Fruit fly (Drosophila melanogaster) whole organism, embryonic: ENCODE measurements around the gene CG43292.
A peak's percentile ranks its signal among the peaks of the same experiment; 100 is the strongest.

ENCODE experiments used
- Asciz ChIP-seq: fragments of 200-800 bp; sonication (Bioruptor generic); optimal IDR thresholded peaks from 2 replicates; lab custom pipeline; 2017; ENCODE audit warnings: missing biosample characterization, mild to moderate bottlenecking, missing genetic modification characterization, missing genetic modification reagents
- Atf-2 ChIP-seq: fragments of 200-800 bp; sonication (Bioruptor generic); optimal IDR thresholded peaks from 2 replicates; lab custom pipeline; 2016; ENCODE audit warnings: missing biosample characterization, missing genetic modification characterization
- BEAF-32 ChIP-seq: fragments of 200-800 bp; sonication (Bioruptor generic); optimal IDR thresholded peaks from 3 replicates; lab custom pipeline; 2017; ENCODE audit warnings: missing biosample characterization, missing genetic modification characterization, mild to moderate bottlenecking, moderate library complexity, missing genetic modification reagents
- CG11247 ChIP-seq: fragments of 200-800 bp; sonication (Bioruptor generic); IDR thresholded peaks from 2 replicates; pipeline ENCODE4 v1.3.6; 2022; ENCODE audit warnings: missing biosample characterization, missing genetic modification characterization
- CG11504 ChIP-seq: fragments of 200-800 bp; sonication (Bioruptor generic); optimal IDR thresholded peaks from 3 replicates; lab custom pipeline; 2019; ENCODE audit warnings: missing biosample characterization, mild to moderate bottlenecking, missing genetic modification characterization, moderate library complexity
- CG17802 ChIP-seq: fragments of 200-800 bp; sonication (Bioruptor generic); optimal IDR thresholded peaks from 2 replicates; lab custom pipeline; 2018; ENCODE audit warnings: missing biosample characterization, mild to moderate bottlenecking, missing genetic modification characterization, moderate library complexity
- CG3163 ChIP-seq: fragments of 200-800 bp; sonication (Bioruptor generic); optimal IDR thresholded peaks from 3 replicates; lab custom pipeline; 2016; ENCODE audit warnings: missing biosample characterization, missing genetic modification characterization
- CG4707 ChIP-seq: fragments of 200-800 bp; sonication (Bioruptor generic); optimal IDR thresholded peaks from 2 replicates; lab custom pipeline; 2018; ENCODE audit warnings: missing biosample characterization, mild to moderate bottlenecking, missing genetic modification characterization, moderate library complexity
- CG6272 ChIP-seq: fragments of 200-800 bp; sonication (Bioruptor generic); IDR thresholded peaks from 2 replicates; pipeline ENCODE4 v1.3.6; 2022; ENCODE audit warnings: missing biosample characterization, missing genetic modification characterization
- CG6654 ChIP-seq: fragments of 200-800 bp; sonication (Bioruptor generic); optimal IDR thresholded peaks from 2 replicates; lab custom pipeline; 2017; ENCODE audit warnings: missing biosample characterization, mild to moderate bottlenecking, missing genetic modification characterization
- CG7556 ChIP-seq: fragments of 200-800 bp; sonication (Bioruptor generic); optimal IDR thresholded peaks from 2 replicates; lab custom pipeline; 2017; ENCODE audit warnings: missing biosample characterization, mild to moderate bottlenecking, missing genetic modification characterization
- CG8281 ChIP-seq: fragments of 200-800 bp; sonication (Bioruptor generic); optimal IDR thresholded peaks from 2 replicates; lab custom pipeline; 2018; ENCODE audit warnings: missing biosample characterization, mild to moderate bottlenecking, missing genetic modification characterization, moderate library complexity
- CG9876 ChIP-seq: fragments of 200-800 bp; sonication (Bioruptor generic); optimal IDR thresholded peaks from 2 replicates; lab custom pipeline; 2016; ENCODE audit warnings: missing biosample characterization, missing genetic modification characterization
- D19A ChIP-seq: fragments of 200-800 bp; optimal IDR thresholded peaks from 3 replicates; lab custom pipeline; 2019; ENCODE audit warnings: missing biosample characterization, mild to moderate bottlenecking, missing genetic modification characterization, moderate library complexity
- Ets65A ChIP-seq: fragments of 200-800 bp; sonication (Bioruptor generic); peaks from one replicate; lab custom pipeline; 2016; ENCODE audit warnings: missing biosample characterization, missing genetic modification characterization
- Hey ChIP-seq: fragments of 200-800 bp; sonication (Bioruptor generic); optimal IDR thresholded peaks from 3 replicates; lab custom pipeline; 2018; ENCODE audit warnings: missing biosample characterization, mild to moderate bottlenecking, missing genetic modification characterization
- MBD-R2 ChIP-seq: fragments of 200-800 bp; sonication (Bioruptor generic); IDR thresholded peaks from 2 replicates; pipeline ENCODE4 v1.3.6; 2022; ENCODE audit warnings: missing biosample characterization, missing genetic modification characterization
- Med ChIP-seq: fragments of 200-800 bp; sonication (Bioruptor generic); peaks from one replicate; lab custom pipeline; 2016; ENCODE audit warnings: missing biosample characterization, missing genetic modification characterization, mild to moderate bottlenecking, inconsistent platforms, moderate library complexity
- Nf-YA ChIP-seq: fragments of 200-800 bp; sonication (Bioruptor generic); IDR thresholded peaks from 2 replicates; pipeline ENCODE4 v1.3.6; 2022; ENCODE audit warnings: missing biosample characterization, missing genetic modification characterization
- Pdp1 ChIP-seq, 2 experiments: fragments of 200-800 bp; sonication (Bioruptor generic); optimal IDR thresholded peaks; 3 replicates each; lab custom pipeline; 2016; ENCODE audit warnings: missing biosample characterization in 2 of 2, missing genetic modification characterization in 2 of 2, mild to moderate bottlenecking in 1 of 2, moderate library complexity in 1 of 2
- abd-A ChIP-seq: fragments of 200-800 bp; sonication (Bioruptor generic); optimal IDR thresholded peaks from 3 replicates; lab custom pipeline; 2019; ENCODE audit warnings: missing biosample characterization, mild to moderate bottlenecking, missing genetic modification characterization, moderate library complexity
- bbx ChIP-seq: fragments of 200-800 bp; sonication (Bioruptor generic); IDR thresholded peaks from 2 replicates; pipeline ENCODE4 v1.3.6; 2022; ENCODE audit warnings: missing biosample characterization, missing genetic modification characterization; ENCODE audit not compliant: partially characterized antibody
- bcd ChIP-seq: fragments of 200-800 bp; sonication (Bioruptor generic); optimal IDR thresholded peaks from 2 replicates; lab custom pipeline; 2017; ENCODE audit warnings: missing biosample characterization, mild to moderate bottlenecking, missing genetic modification characterization
- crp ChIP-seq, 2 experiments: fragments of 200-800 bp; sonication (Bioruptor generic); optimal IDR thresholded peaks; 2 replicates in 1 of 2; 3 replicates in 1 of 2; lab custom pipeline; 2017; ENCODE audit warnings: missing biosample characterization in 2 of 2, missing genetic modification characterization in 2 of 2, mild to moderate bottlenecking in 1 of 2, moderate library complexity in 1 of 2
- ewg ChIP-seq: fragments of 200-800 bp; sonication (Bioruptor generic); optimal IDR thresholded peaks from 3 replicates; lab custom pipeline; 2017; ENCODE audit warnings: mild to moderate bottlenecking, missing biosample characterization, missing genetic modification reagents, missing genetic modification characterization
- fu2 ChIP-seq: fragments of 200-800 bp; sonication (Bioruptor generic); optimal IDR thresholded peaks from 2 replicates; lab custom pipeline; 2016; ENCODE audit warnings: missing biosample characterization, missing genetic modification characterization
- lbe ChIP-seq: fragments of 200-800 bp; sonication (Bioruptor generic); optimal IDR thresholded peaks from 2 replicates; lab custom pipeline; 2016; ENCODE audit warnings: missing biosample characterization, mild to moderate bottlenecking, missing genetic modification characterization
- luna ChIP-seq: fragments of 200-800 bp; sonication (Bioruptor generic); optimal IDR thresholded peaks from 2 replicates; lab custom pipeline; 2016; ENCODE audit warnings: missing biosample characterization, missing genetic modification characterization
- nerfin-2 ChIP-seq: fragments of 200-800 bp; sonication (Bioruptor generic); IDR thresholded peaks from 2 replicates; pipeline ENCODE4 v1.3.6; 2022; ENCODE audit warnings: missing biosample characterization, missing genetic modification characterization; ENCODE audit not compliant: partially characterized antibody
- sens ChIP-seq: fragments of 200-800 bp; sonication (Bioruptor generic); peaks from one replicate; lab custom pipeline; 2016; ENCODE audit warnings: missing biosample characterization, missing genetic modification characterization
- sim ChIP-seq: fragments of 200-800 bp; sonication (Bioruptor generic); IDR thresholded peaks from 2 replicates; pipeline ENCODE4 v1.3.6; 2022; ENCODE audit warnings: missing biosample characterization, missing genetic modification characterization
- slp2 ChIP-seq: fragments of 200-800 bp; sonication (Bioruptor generic); optimal IDR thresholded peaks from 2 replicates; lab custom pipeline; 2016; ENCODE audit warnings: missing biosample characterization, missing genetic modification characterization
- ssp ChIP-seq: fragments of 200-800 bp; sonication (Bioruptor generic); IDR thresholded peaks from 2 replicates; pipeline ENCODE4 v1.3.6; 2022; ENCODE audit warnings: missing biosample characterization, missing genetic modification characterization
- stc ChIP-seq: fragments of 200-800 bp; sonication (Bioruptor generic); IDR thresholded peaks from 2 replicates; pipeline ENCODE4 v1.3.6; 2022; ENCODE audit warnings: missing biosample characterization, missing genetic modification characterization
- toy ChIP-seq: fragments of 200-800 bp; sonication (Bioruptor generic); IDR thresholded peaks from 2 replicates; pipeline ENCODE4 v1.3.6; 2022; ENCODE audit warnings: missing biosample characterization, missing genetic modification characterization
- vnd ChIP-seq: fragments of 200-800 bp; sonication (Bioruptor generic); IDR thresholded peaks from 3 replicates; pipeline ENCODE4 v1.3.6; 2022; ENCODE audit warnings: missing biosample characterization, missing genetic modification characterization; ENCODE audit not compliant: partially characterized antibody

CG43292 gene

dm6 chr3L:7440633-7441032 is 34.7 kb upstream of the CG43292 start, which contains the start of gene sphinx2:
Gene sphinx2, minus strand, starts transcription at chr3L:7440733.
- TF ChIP-seq bbx (GFP tag; lab: Robert Waterston, UW), result no peak
- TF ChIP-seq ewg (GFP tag; lab: Kevin White, UChicago), result no peak
- TF ChIP-seq sens (GFP tag; lab: Kevin White, UChicago), result peak; percentile 18
- no peak for TF ChIP-seq crp (GFP tag; optimal IDR thresholded peaks at IDR 0.05; lab: Kevin White, UChicago)

- TF ChIP-seq D19A (tag; lab: Kevin White, UChicago), result peak; percentile 64
- peak; percentile 94 for TF ChIP-seq CG8281 (tag; lab: Kevin White, UChicago)
- no peak for TF ChIP-seq CG6654 (GFP tag; lab: Kevin White, UChicago)
Observed at dm6 chr3L:7449097-7449496, 26.3 kb upstream of the CG43292 start.

- TF ChIP-seq Asciz (GFP tag; lab: Kevin White, UChicago) (no peak), vnd (GFP tag; lab: Robert Waterston, UW) (no peak), luna (no peak), slp2 (GFP tag; lab: Kevin White, UChicago) (no peak), abd-A (no peak), fu2 (GFP tag; lab: Kevin White, UChicago) (no peak), toy (no peak), stc (no peak), CG9876 (no peak), bcd (GFP tag; lab: Kevin White, UChicago) (no peak)
Observed at dm6 chr3L:7450553-7450952, 24.8 kb upstream of the CG43292 start, which contains the start of gene CG33278. Gene CG33278, plus strand, starts transcription at chr3L:7450853.

dm6 chr3L:7455849-7456248 is 19.5 kb upstream of the CG43292 start, which contains the start of gene ppk26:
Gene ppk26, plus strand, starts transcription at chr3L:7456149.
- TF ChIP-seq MBD-R2 (GFP tag; lab: Robert Waterston, UW), result no peak
- peak; percentile 77 for TF ChIP-seq Ets65A (GFP tag; lab: Kevin White, UChicago)
- no peak for TF ChIP-seq Hey (tag; lab: Kevin White, UChicago)
- TF ChIP-seq CG4707 (GFP tag; lab: Kevin White, UChicago), result no peak
- TF ChIP-seq Nf-YA (GFP tag; lab: Robert Waterston, UW), result no peak
- peak; percentile 31 for TF ChIP-seq sens (GFP tag; lab: Kevin White, UChicago)
- no peak for TF ChIP-seq CG3163
- TF ChIP-seq ssp (GFP tag; lab: Robert Waterston, UW), result no peak
- TF ChIP-seq CG7556 (GFP tag; lab: Kevin White, UChicago), result no peak
- TF ChIP-seq nerfin-2 (GFP tag; lab: Robert Waterston, UW), result no peak

dm6 chr3L:7465209-7465608 is 10.2 kb upstream of the CG43292 start, which contains the start of the genes CG42660, CG42661 and Tsp66A:
Gene CG42660, plus strand, starts transcription at chr3L:7465509.
Gene CG42661, plus strand, starts transcription at chr3L:7465509.
Gene Tsp66A, plus strand, starts transcription at chr3L:7465509.
- TF ChIP-seq Med (no peak), Atf-2 (no peak), CG6272 (GFP tag; lab: Robert Waterston, UW) (no peak), CG11504 (tag; lab: Kevin White, UChicago) (no peak), CG17802 (tag; lab: Kevin White, UChicago) (no peak), lbe (GFP tag; lab: Kevin White, UChicago) (no peak), CG11247 (GFP tag; lab: Robert Waterston, UW) (no peak), sim (GFP tag; lab: Robert Waterston, UW) (no peak), BEAF-32 (GFP tag; lab: Kevin White, UChicago) (no peak), Pdp1 (GFP tag; optimal IDR thresholded peaks at IDR 0.05; lab: Kevin White, UChicago) (no peak)
